Worm (Caenorhabditis elegans): Measurements from ENCODE around the gene ZC196.9.

DNA sequence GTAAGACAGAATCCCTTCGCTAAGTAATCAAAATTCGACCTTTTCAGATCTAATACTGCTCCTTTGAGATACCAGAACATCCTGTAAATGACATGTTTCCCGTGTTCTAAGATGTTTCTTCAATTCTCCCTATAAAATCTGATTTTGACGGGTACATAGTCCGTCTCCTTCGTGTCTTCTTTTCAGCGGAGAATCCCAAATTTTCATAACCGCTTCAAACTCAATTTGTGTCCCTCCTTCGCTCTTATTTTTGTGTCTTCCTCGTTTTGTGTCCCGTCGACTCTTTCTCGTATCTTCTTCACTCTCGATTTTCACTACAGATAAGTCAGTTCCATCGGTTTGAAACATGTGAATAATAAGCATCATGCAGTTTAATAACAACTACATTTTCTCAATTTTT, 10.8 kb downstream of the ZC196.9 start, which contains the start of gene glr-5:
- TF ChIP-seq ets-7 (tag; optimal IDR thresholded peaks at IDR 0.05), result no peak
- TF ChIP-seq ama-1 (optimal IDR thresholded peaks at IDR 0.05), result no peak
- no peak for TF ChIP-seq flt-1 (GFP tag; IDR thresholded peaks at IDR 0.05)
- TF ChIP-seq tra-4 (tag; optimal IDR thresholded peaks at IDR 0.05), result no peak
- TF ChIP-seq hnd-1 (tag; optimal IDR thresholded peaks at IDR 0.05), result no peak
- no peak for TF ChIP-seq pes-1 (GFP tag; IDR thresholded peaks at IDR 0.05)
- TF ChIP-seq tbx-11 (GFP tag; IDR thresholded peaks at IDR 0.05), result no peak
- TF ChIP-seq B0310.2 (tag; optimal IDR thresholded peaks at IDR 0.05), result no peak
- no peak for TF ChIP-seq F13C5.2 (tag; optimal IDR thresholded peaks at IDR 0.05)

Measured in whole organism, early embryonic.